Fruit fly (Drosophila melanogaster): ENCODE results near the gene CG4496.

CG4496 gene

DNA sequence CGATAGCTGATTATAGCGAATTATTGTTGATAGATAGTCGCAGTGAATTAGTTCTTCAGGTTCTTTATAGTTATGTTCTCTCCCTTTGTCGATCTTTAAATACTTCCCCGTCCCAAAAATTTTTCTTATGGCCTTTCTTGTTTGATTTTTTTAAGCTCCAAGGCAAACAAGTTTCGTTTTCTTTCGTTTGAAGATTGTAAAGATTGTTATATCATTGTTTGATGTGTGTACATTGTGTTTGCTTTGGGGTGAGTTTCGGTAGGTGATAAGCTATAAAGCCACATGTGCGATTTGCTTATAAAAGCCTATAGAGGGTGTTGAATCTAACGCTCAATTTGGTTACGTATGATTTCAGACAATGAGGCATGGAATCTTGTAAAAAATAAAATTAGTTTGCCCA is 31.0 kb downstream of the CG4496 start (continued):
- TF ChIP-seq CG8290 (GFP tag; optimal IDR thresholded peaks at IDR 0.05) (peak; percentile 48), CG8290 (tag; optimal IDR thresholded peaks at IDR 0.05) (peak in 1 of 2 experiments; percentile 12), Meics (GFP tag; optimal IDR thresholded peaks at IDR 0.05) (no peak), nau (GFP tag; optimal IDR thresholded peaks at IDR 0.05) (no peak), CG32532 (GFP tag; IDR thresholded peaks at IDR 0.05) (no peak), Tbp (GFP tag; optimal IDR thresholded peaks at IDR 0.05) (no peak), CG4820 (GFP tag; optimal IDR thresholded peaks at IDR 0.05) (no peak), ttk (GFP tag; IDR thresholded peaks at IDR 0.05) (no peak), Side (GFP tag; optimal IDR thresholded peaks at IDR 0.05) (peak; percentile 10), onecut (GFP tag; IDR thresholded peaks at IDR 0.05) (peak; percentile 64), CG14860 (GFP tag; IDR thresholded peaks at IDR 0.05; ENCODE audit: partially characterized antibody) (no peak), repo (GFP tag; optimal IDR thresholded peaks at IDR 0.05) (no peak), CG12071 (GFP tag; optimal IDR thresholded peaks at IDR 0.05) (no peak), CG18619 (GFP tag; optimal IDR thresholded peaks at IDR 0.05) (no peak), sug (tag; optimal IDR thresholded peaks at IDR 0.05) (peak; percentile 21), CG10979 (tag; optimal IDR thresholded peaks at IDR 0.05) (no peak), croc (GFP tag; conservative IDR thresholded peaks at IDR 0.05) (no peak), aop (GFP tag; IDR thresholded peaks at IDR 0.05) (no peak), Rfx (GFP tag; IDR thresholded peaks at IDR 0.05) (no peak), CG12299 (tag; optimal IDR thresholded peaks at IDR 0.05) (peak; percentile 4), jumu (GFP tag; optimal IDR thresholded peaks at IDR 0.05) (peak; percentile 14), Fer3 (tag; optimal IDR thresholded peaks at IDR 0.05) (peak; percentile 2), cato (GFP tag; optimal IDR thresholded peaks at IDR 0.05; ENCODE audit: borderline replicate concordance) (no peak), lola (GFP tag; optimal IDR thresholded peaks at IDR 0.05) (peak in 1 of 3 experiments; percentile 39), fd64A (GFP tag; optimal IDR thresholded peaks at IDR 0.05) (peak; percentile 7), Blimp-1 (GFP tag; optimal IDR thresholded peaks at IDR 0.05) (peak; percentile 57), CG6813 (GFP tag; optimal IDR thresholded peaks at IDR 0.05) (peak; percentile 5), slou (GFP tag; optimal IDR thresholded peaks at IDR 0.05) (no peak), Sox102F (GFP tag; optimal IDR thresholded peaks at IDR 0.05) (peak; percentile 33), chinmo (GFP tag; IDR thresholded peaks at IDR 0.05; ENCODE audit: partially characterized antibody) (no peak), fd96Cb (tag; optimal IDR thresholded peaks at IDR 0.05) (no peak), CG9727 (GFP tag; optimal IDR thresholded peaks at IDR 0.05) (peak; percentile 2), CG8944 (GFP tag; optimal IDR thresholded peaks at IDR 0.05) (no peak), ATbp (GFP tag; optimal IDR thresholded peaks at IDR 0.05) (no peak), CG31365 (tag; optimal IDR thresholded peaks at IDR 0.05) (no peak), odd (GFP tag; optimal IDR thresholded peaks at IDR 0.05) (peak; percentile 4), HLH3B (GFP tag; IDR thresholded peaks at IDR 0.05) (peak; percentile 17; the same call in 1 of the 2 replicates), wdn (GFP tag; IDR thresholded peaks at IDR 0.05) (no peak), CG10147 (GFP tag; optimal IDR thresholded peaks at IDR 0.05) (no peak), HHEX (GFP tag; optimal IDR thresholded peaks at IDR 0.05) (peak; percentile 2), Pdp1 (GFP tag; optimal IDR thresholded peaks at IDR 0.05) (peak in 1 of 2 experiments; percentile 34), Dp (GFP tag; optimal IDR thresholded peaks at IDR 0.05) (no peak), HmgD (GFP tag; optimal IDR thresholded peaks at IDR 0.05) (no peak), nom (GFP tag; optimal IDR thresholded peaks at IDR 0.05) (no peak), HmgZ (tag; optimal IDR thresholded peaks at IDR 0.05) (no peak), CG11504 (tag; optimal IDR thresholded peaks at IDR 0.05) (peak; percentile 33), H2.0 (GFP tag; IDR thresholded peaks at IDR 0.05) (no peak), Xrp1 (GFP tag; IDR thresholded peaks at IDR 0.05) (no peak), gce (GFP tag; IDR thresholded peaks at IDR 0.05) (no peak), gsb-n (tag; optimal IDR thresholded peaks at IDR 0.05) (peak; percentile 38), CG8765 (GFP tag; IDR thresholded peaks at IDR 0.05) (no peak)

Data from whole organism, embryonic.